Worm (Caenorhabditis elegans) whole organism, young adult: ENCODE results near the gene gmap-2.

Experiments
- D2030.7 ChIP-seq: fragments of 200-800 bp; sonication (Bioruptor generic); IDR thresholded peaks from 2 replicates; pipeline ENCODE4 v1.3.6; 2022; ENCODE audit warnings: missing genetic modification reagents, missing genetic modification characterization, missing compliant biosample characterization
- F10E7.11 ChIP-seq: sonication (generic microtip); optimal IDR thresholded peaks from 2 replicates; lab custom pipeline; 2017; ENCODE audit warnings: mild to moderate bottlenecking, missing genetic modification characterization, moderate library complexity, missing compliant biosample characterization
- F22D6.2 ChIP-seq: sonication (generic microtip); optimal IDR thresholded peaks from 2 replicates; lab custom pipeline; 2016; ENCODE audit warnings: mild to moderate bottlenecking, missing genetic modification characterization, missing compliant biosample characterization
- F23B12.7 ChIP-seq: sonication (generic microtip); optimal IDR thresholded peaks from 2 replicates; lab custom pipeline; 2017; ENCODE audit warnings: missing genetic modification characterization, mild to moderate bottlenecking, missing compliant biosample characterization, antibody characterized with exemption, moderate library complexity; ENCODE audit not compliant: insufficient read depth
- F33H1.4 ChIP-seq: fragments of 200-800 bp; sonication (Bioruptor generic); IDR thresholded peaks from 2 replicates; pipeline ENCODE4 v1.3.6; 2022; ENCODE audit warnings: missing genetic modification reagents, missing genetic modification characterization, missing compliant biosample characterization
- F37B4.10 ChIP-seq: fragments of 200-800 bp; sonication (Bioruptor generic); IDR thresholded peaks from 2 replicates; pipeline ENCODE4 v1.3.6; 2022; ENCODE audit warnings: missing genetic modification characterization, missing compliant biosample characterization
- F39B2.1 ChIP-seq: fragments of 200-800 bp; sonication (Bioruptor generic); IDR thresholded peaks from 2 replicates; pipeline ENCODE4 v1.3.6; 2022; ENCODE audit warnings: missing genetic modification reagents, missing genetic modification characterization, missing compliant biosample characterization
- F55B11.4 ChIP-seq: sonication (generic microtip); optimal IDR thresholded peaks from 2 replicates; lab custom pipeline; 2016; ENCODE audit warnings: missing compliant biosample characterization, missing genetic modification characterization, borderline replicate concordance; ENCODE audit not compliant: insufficient read depth
- F57A8.1 ChIP-seq: fragments of 200-800 bp; sonication (Bioruptor generic); optimal IDR thresholded peaks from 2 replicates; lab custom pipeline; 2018; ENCODE audit warnings: mild to moderate bottlenecking, missing genetic modification characterization, moderate library complexity, missing compliant biosample characterization
- K11D2.4 ChIP-seq: fragments of 200-800 bp; sonication (Bioruptor generic); IDR thresholded peaks from 2 replicates; pipeline ENCODE4 v1.3.6; 2022; ENCODE audit warnings: missing genetic modification reagents, missing genetic modification characterization, missing compliant biosample characterization
- T26A5.8 ChIP-seq: sonication (generic microtip); optimal IDR thresholded peaks from 2 replicates; lab custom pipeline; 2016; ENCODE audit warnings: missing genetic modification characterization, missing compliant biosample characterization
- athp-1 ChIP-seq: sonication (generic microtip); optimal IDR thresholded peaks from 2 replicates; lab custom pipeline; 2017; ENCODE audit warnings: mild to moderate bottlenecking, missing genetic modification characterization, missing compliant biosample characterization
- attf-5 ChIP-seq: fragments of 200-800 bp; sonication (Bioruptor generic); optimal IDR thresholded peaks from 2 replicates; lab custom pipeline; 2018; ENCODE audit warnings: mild to moderate bottlenecking, missing genetic modification characterization, missing compliant biosample characterization
- attf-6 ChIP-seq: fragments of 200-800 bp; sonication (Bioruptor generic); IDR thresholded peaks from 2 replicates; pipeline ENCODE4 v1.3.6; 2022; ENCODE audit warnings: missing genetic modification reagents, missing genetic modification characterization, missing compliant biosample characterization
- bed-1 ChIP-seq: fragments of 200-800 bp; sonication (Bioruptor generic); IDR thresholded peaks from 2 replicates; pipeline ENCODE4 v1.3.6; 2022; ENCODE audit warnings: missing genetic modification reagents, missing genetic modification characterization, missing compliant biosample characterization
- ccch-3 ChIP-seq: fragments of 200-800 bp; sonication (Bioruptor generic); optimal IDR thresholded peaks from 2 replicates; lab custom pipeline; 2018; ENCODE audit warnings: mild to moderate bottlenecking, missing genetic modification characterization, missing compliant biosample characterization
- ceh-58 ChIP-seq: fragments of 200-800 bp; sonication (Bioruptor generic); IDR thresholded peaks from 2 replicates; pipeline ENCODE4 v1.3.6; 2022; ENCODE audit warnings: missing genetic modification characterization, missing compliant biosample characterization
- ceh-79 ChIP-seq: sonication (generic microtip); optimal IDR thresholded peaks from 2 replicates; lab custom pipeline; 2017; ENCODE audit warnings: mild to moderate bottlenecking, missing genetic modification characterization, missing compliant biosample characterization
- ceh-91 ChIP-seq: fragments of 200-800 bp; sonication (Bioruptor generic); IDR thresholded peaks from 2 replicates; pipeline ENCODE4 v1.3.6; 2022; ENCODE audit warnings: missing genetic modification reagents, missing genetic modification characterization, missing compliant biosample characterization
- chd-7 ChIP-seq: sonication (generic microtip); optimal IDR thresholded peaks from 2 replicates; lab custom pipeline; 2016; ENCODE audit warnings: mild to moderate bottlenecking, missing genetic modification characterization, moderate library complexity, missing compliant biosample characterization
- die-1 ChIP-seq: sonication (generic microtip); optimal IDR thresholded peaks from 2 replicates; lab custom pipeline; 2016; ENCODE audit warnings: missing genotype, mild to moderate bottlenecking, missing genetic modification characterization, missing compliant biosample characterization
- dpff-1 ChIP-seq: sonication (generic microtip); optimal IDR thresholded peaks from 2 replicates; lab custom pipeline; 2017; ENCODE audit warnings: mild to moderate bottlenecking, missing genetic modification characterization, missing compliant biosample characterization
- efl-1 ChIP-seq: fragments of 150-350 bp; optimal IDR thresholded peaks from 2 replicates; lab custom pipeline; 2014; ENCODE audit warnings: missing biosample characterization, missing genetic modification reagents, missing genetic modification characterization
- egl-18 ChIP-seq: fragments of 200-800 bp; sonication (Bioruptor generic); IDR thresholded peaks from 2 replicates; pipeline ENCODE4 v1.3.6; 2022; ENCODE audit warnings: missing genetic modification reagents, missing genetic modification characterization, missing compliant biosample characterization
- egrh-3 ChIP-seq: fragments of 200-800 bp; sonication (Bioruptor generic); IDR thresholded peaks from 2 replicates; pipeline ENCODE4 v1.3.6; 2022; ENCODE audit warnings: missing genetic modification reagents, missing genetic modification characterization, missing compliant biosample characterization
- gei-17 ChIP-seq: fragments of 200-800 bp; sonication (Bioruptor generic); optimal IDR thresholded peaks from 2 replicates; lab custom pipeline; 2018; ENCODE audit warnings: mild to moderate bottlenecking, missing genetic modification characterization, missing compliant biosample characterization
- him-1 ChIP-seq: sonication (generic microtip); optimal IDR thresholded peaks from 2 replicates; lab custom pipeline; 2016; ENCODE audit warnings: missing genotype, missing genetic modification reagents, missing genetic modification characterization, missing compliant biosample characterization
- hmg-1.2 ChIP-seq: fragments of 200-800 bp; sonication (Bioruptor generic); IDR thresholded peaks from 2 replicates; pipeline ENCODE4 v1.3.6; 2022; ENCODE audit warnings: missing genetic modification reagents, missing genetic modification characterization, missing compliant biosample characterization
- lag-1 ChIP-seq: fragments of 200-800 bp; sonication (Bioruptor generic); IDR thresholded peaks from 2 replicates; pipeline ENCODE4 v1.3.6; 2022; ENCODE audit warnings: missing genetic modification reagents, missing genetic modification characterization, missing compliant biosample characterization
- lin-40 ChIP-seq: sonication (generic microtip); optimal IDR thresholded peaks from 2 replicates; lab custom pipeline; 2016; ENCODE audit warnings: missing genetic modification characterization, mild to moderate bottlenecking, missing compliant biosample characterization, missing genotype, missing genetic modification reagents
- lir-1 ChIP-seq: fragments of 200-800 bp; sonication (Bioruptor generic); conservative IDR thresholded peaks from 2 replicates; pipeline ENCODE4 v1.3.6; 2022; ENCODE audit warnings: missing genetic modification reagents, missing genetic modification characterization, missing compliant biosample characterization
- madf-3 ChIP-seq: fragments of 200-800 bp; sonication (Bioruptor generic); IDR thresholded peaks from 2 replicates; pipeline ENCODE4 v1.3.6; 2022; ENCODE audit warnings: missing genetic modification reagents, missing genetic modification characterization, missing compliant biosample characterization
- madf-6 ChIP-seq: fragments of 200-800 bp; sonication (Bioruptor generic); IDR thresholded peaks from 2 replicates; pipeline ENCODE4 v1.3.6; 2022; ENCODE audit warnings: missing genetic modification reagents, missing genetic modification characterization, missing compliant biosample characterization
- mes-4 ChIP-seq: sonication (generic microtip); optimal IDR thresholded peaks from 2 replicates; lab custom pipeline; 2016; ENCODE audit warnings: missing genotype, missing genetic modification characterization, missing compliant biosample characterization
- nfyb-1 ChIP-seq: fragments of 200-800 bp; sonication (Bioruptor generic); IDR thresholded peaks from 2 replicates; pipeline ENCODE4 v1.3.6; 2022; ENCODE audit warnings: missing genetic modification reagents, missing genetic modification characterization, missing compliant biosample characterization
- nhr-27 ChIP-seq: fragments of 200-800 bp; sonication (Bioruptor generic); optimal IDR thresholded peaks from 2 replicates; lab custom pipeline; 2018; ENCODE audit warnings: mild to moderate bottlenecking, missing genetic modification characterization, moderate library complexity, missing compliant biosample characterization
- nhr-80 ChIP-seq: sonication (generic microtip); optimal IDR thresholded peaks from 2 replicates; lab custom pipeline; 2016; ENCODE audit warnings: missing genetic modification characterization, missing compliant biosample characterization
- pbrm-1 ChIP-seq: fragments of 200-800 bp; sonication (Bioruptor generic); IDR thresholded peaks from 2 replicates; pipeline ENCODE4 v1.3.6; 2022; ENCODE audit warnings: missing genetic modification reagents, missing genetic modification characterization, missing compliant biosample characterization
- rcor-1 ChIP-seq: fragments of 200-800 bp; sonication (Bioruptor generic); IDR thresholded peaks from 2 replicates; pipeline ENCODE4 v1.3.6; 2022; ENCODE audit warnings: missing genetic modification reagents, missing genetic modification characterization, missing compliant biosample characterization
- rpc-1 ChIP-seq, 2 experiments: fragments of 150-350 bp in 1 of 2; sonication (generic microtip) in 1 of 2; optimal IDR thresholded peaks; 2 replicates each; lab custom pipeline; 2014 to 2018; ENCODE audit warnings: missing biosample characterization in 1 of 2, missing genetic modification characterization in 1 of 2, missing genetic modification reagents in 1 of 2, missing genotype in 1 of 2
- sea-2 ChIP-seq: fragments of 200-800 bp; sonication (Bioruptor generic); IDR thresholded peaks from 2 replicates; pipeline ENCODE4 v1.3.6; 2022; ENCODE audit warnings: missing genetic modification characterization, missing compliant biosample characterization
- snpc-1.1 ChIP-seq: sonication (generic microtip); optimal IDR thresholded peaks from 2 replicates; lab custom pipeline; 2017; ENCODE audit warnings: missing genetic modification characterization, mild to moderate bottlenecking, missing compliant biosample characterization, antibody characterized with exemption, moderate library complexity, missing genotype, missing genetic modification reagents; ENCODE audit not compliant: insufficient read depth
- tbp1 ChIP-seq: fragments of 200-800 bp; sonication (Bioruptor generic); optimal IDR thresholded peaks from 2 replicates; lab custom pipeline; 2018; ENCODE audit warnings: mild to moderate bottlenecking, missing genetic modification characterization, missing compliant biosample characterization
- tlf-1 ChIP-seq: fragments of 200-800 bp; sonication (Bioruptor generic); optimal IDR thresholded peaks from 2 replicates; lab custom pipeline; 2018; ENCODE audit warnings: mild to moderate bottlenecking, missing genetic modification characterization, missing compliant biosample characterization
- unc-130 ChIP-seq: sonication (generic microtip); optimal IDR thresholded peaks from 2 replicates; lab custom pipeline; 2016; ENCODE audit warnings: missing genetic modification reagents, missing genetic modification characterization, missing compliant biosample characterization
- unc-62 ChIP-seq: fragments of 150-350 bp; optimal IDR thresholded peaks from 2 replicates; lab custom pipeline; 2014; ENCODE audit warnings: missing biosample characterization, missing genetic modification reagents, missing genetic modification characterization
- zfh-2 ChIP-seq: fragments of 200-800 bp; sonication (Bioruptor generic); conservative IDR thresholded peaks from 2 replicates; pipeline ENCODE4 v1.3.6; 2022; ENCODE audit warnings: missing genetic modification reagents, missing genetic modification characterization, missing compliant biosample characterization
- zim-3 ChIP-seq: sonication (generic microtip); optimal IDR thresholded peaks from 2 replicates; lab custom pipeline; 2017; ENCODE audit warnings: mild to moderate bottlenecking, missing genetic modification characterization, moderate library complexity, missing compliant biosample characterization
- ztf-3 ChIP-seq: fragments of 200-800 bp; sonication (Bioruptor generic); optimal IDR thresholded peaks from 2 replicates; lab custom pipeline; 2018; ENCODE audit warnings: mild to moderate bottlenecking, missing genetic modification characterization, missing compliant biosample characterization
- ztf-6 ChIP-seq: fragments of 200-800 bp; sonication (Bioruptor generic); IDR thresholded peaks from 2 replicates; pipeline ENCODE4 v1.3.6; 2022; ENCODE audit warnings: missing genetic modification reagents, missing genetic modification characterization, missing compliant biosample characterization

Gene gmap-2

ce11 chrX:12937521-12937920 lies 5.5 kb downstream of the gmap-2 start (continued):
- TF ChIP-seq F33H1.4 (GFP tag; lab: Robert Waterston, UW) (no peak), nhr-27 (no peak), hmg-1.2 (GFP tag; lab: Robert Waterston, UW) (peak; percentile 48), madf-6 (GFP tag; lab: Robert Waterston, UW) (peak; percentile 17; the same call in 1 of the 2 replicates), attf-6 (GFP tag; lab: Robert Waterston, UW) (no peak), rpc-1 (optimal IDR thresholded peaks at IDR 0.05; lab: Kevin White, UChicago) (peak; percentile 74), rpc-1 (tag; optimal IDR thresholded peaks at IDR 0.05; lab: Kevin White, UChicago) (peak; percentile 85), nfyb-1 (GFP tag; lab: Robert Waterston, UW) (no peak), zim-3 (no peak), lin-40 (no peak), tbp1 (GFP tag; lab: Kevin White, UChicago) (peak; percentile 86), mes-4 (no peak), F39B2.1 (GFP tag; lab: Robert Waterston, UW) (no peak), gei-17 (no peak), attf-5 (no peak), lir-1 (GFP tag; lab: Robert Waterston, UW) (no peak), bed-1 (GFP tag; lab: Robert Waterston, UW) (no peak), D2030.7 (GFP tag; lab: Robert Waterston, UW) (peak; percentile 30; the same call in 1 of the 2 replicates), ztf-6 (GFP tag; lab: Robert Waterston, UW) (no peak), ceh-58 (GFP tag; lab: Robert Waterston, UW) (no peak), him-1 (no peak), ccch-3 (GFP tag; lab: Kevin White, UChicago) (no peak), K11D2.4 (GFP tag; lab: Robert Waterston, UW) (no peak), unc-62 (GFP tag; lab: Kevin White, UChicago) (no peak), egrh-3 (GFP tag; lab: Robert Waterston, UW) (no peak), unc-130 (GFP tag; lab: Kevin White, UChicago) (no peak), tlf-1 (GFP tag; lab: Kevin White, UChicago) (no peak), ztf-3 (GFP tag; lab: Kevin White, UChicago) (no peak), efl-1 (no peak), chd-7 (peak; percentile 34), egl-18 (GFP tag; lab: Robert Waterston, UW) (no peak), nhr-80 (no peak), F37B4.10 (GFP tag; lab: Robert Waterston, UW) (no peak), snpc-1.1 (tag; lab: Kevin White, UChicago) (no peak), die-1 (peak; percentile 58), F22D6.2 (tag; lab: Kevin White, UChicago) (no peak), pbrm-1 (GFP tag; lab: Robert Waterston, UW) (no peak), F23B12.7 (tag; lab: Kevin White, UChicago) (no peak), dpff-1 (tag; lab: Kevin White, UChicago) (no peak), F55B11.4 (tag; lab: Kevin White, UChicago) (no peak), athp-1 (no peak), madf-3 (GFP tag; lab: Robert Waterston, UW) (no peak), ceh-79 (no peak), rcor-1 (GFP tag; lab: Robert Waterston, UW) (peak; percentile 56; the same call in 1 of the 2 replicates), F10E7.11 (tag; lab: Kevin White, UChicago) (no peak), sea-2 (GFP tag; lab: Robert Waterston, UW) (no peak), T26A5.8 (no peak), F57A8.1 (GFP tag; lab: Kevin White, UChicago) (no peak), zfh-2 (GFP tag; lab: Robert Waterston, UW) (no peak), ceh-91 (GFP tag; lab: Robert Waterston, UW) (no peak), lag-1 (GFP tag; lab: Robert Waterston, UW) (no peak)
